Fruit fly (Drosophila melanogaster): Measurements from ENCODE around the gene CG2698.

Gene CG2698

dm6 chr3R:7954477-7954876 lies 46.9 kb upstream of the CG2698 start:
- no peak for TF ChIP-seq pros (GFP tag; optimal IDR thresholded peaks at IDR 0.05)
- no peak for TF ChIP-seq zen (tag; optimal IDR thresholded peaks at IDR 0.05)
- peak; percentile 26 for TF ChIP-seq sens (GFP tag)
- TF ChIP-seq Asciz (GFP tag; optimal IDR thresholded peaks at IDR 0.05) = no peak
- TF ChIP-seq Ptx1 (GFP tag; IDR thresholded peaks at IDR 0.05) = no peak
- TF ChIP-seq CG3838 (GFP tag; optimal IDR thresholded peaks at IDR 0.05) = no peak
- TF ChIP-seq CG17802 (tag; optimal IDR thresholded peaks at IDR 0.05) = no peak
- TF ChIP-seq NFAT (GFP tag; IDR thresholded peaks at IDR 0.05) = no peak
- TF ChIP-seq CG1792 (GFP tag; optimal IDR thresholded peaks at IDR 0.05) = no peak
- no peak for TF ChIP-seq CG9817 (tag; optimal IDR thresholded peaks at IDR 0.05)
- TF ChIP-seq cad (GFP tag; optimal IDR thresholded peaks at IDR 0.05) = peak; percentile 23
- no peak for TF ChIP-seq Hmx (GFP tag; optimal IDR thresholded peaks at IDR 0.05)
- no peak for TF ChIP-seq Eip74EF (GFP tag; optimal IDR thresholded peaks at IDR 0.05)

dm6 chr3R:7957008-7957407 lies 44.4 kb upstream of the CG2698 start:
- no peak for TF ChIP-seq CG7963 (GFP tag; IDR thresholded peaks at IDR 0.05; ENCODE audit: partially characterized antibody)
- no peak for TF ChIP-seq Ravus (GFP tag; IDR thresholded peaks at IDR 0.05)
- no peak for TF ChIP-seq Xrp1 (GFP tag; IDR thresholded peaks at IDR 0.05)
- no peak for TF ChIP-seq CG7839 (tag; optimal IDR thresholded peaks at IDR 0.05)
- TF ChIP-seq BEAF-32 (GFP tag; optimal IDR thresholded peaks at IDR 0.05) = no peak
- no peak for TF ChIP-seq CG12744 (GFP tag; optimal IDR thresholded peaks at IDR 0.05)
- TF ChIP-seq sens (GFP tag) = no peak
- no peak for TF ChIP-seq Elba2 (GFP tag; optimal IDR thresholded peaks at IDR 0.05)
- TF ChIP-seq grn (GFP tag; optimal IDR thresholded peaks at IDR 0.05) = no peak
- no peak for TF ChIP-seq ci (GFP tag; IDR thresholded peaks at IDR 0.05)

dm6 chr3R:7961348-7961747 lies 40.0 kb upstream of the CG2698 start:
- peak; percentile 69 for TF ChIP-seq Nf-YB (GFP tag; optimal IDR thresholded peaks at IDR 0.05)
- no peak for TF ChIP-seq CG34422 (GFP tag; IDR thresholded peaks at IDR 0.05)

DNA sequence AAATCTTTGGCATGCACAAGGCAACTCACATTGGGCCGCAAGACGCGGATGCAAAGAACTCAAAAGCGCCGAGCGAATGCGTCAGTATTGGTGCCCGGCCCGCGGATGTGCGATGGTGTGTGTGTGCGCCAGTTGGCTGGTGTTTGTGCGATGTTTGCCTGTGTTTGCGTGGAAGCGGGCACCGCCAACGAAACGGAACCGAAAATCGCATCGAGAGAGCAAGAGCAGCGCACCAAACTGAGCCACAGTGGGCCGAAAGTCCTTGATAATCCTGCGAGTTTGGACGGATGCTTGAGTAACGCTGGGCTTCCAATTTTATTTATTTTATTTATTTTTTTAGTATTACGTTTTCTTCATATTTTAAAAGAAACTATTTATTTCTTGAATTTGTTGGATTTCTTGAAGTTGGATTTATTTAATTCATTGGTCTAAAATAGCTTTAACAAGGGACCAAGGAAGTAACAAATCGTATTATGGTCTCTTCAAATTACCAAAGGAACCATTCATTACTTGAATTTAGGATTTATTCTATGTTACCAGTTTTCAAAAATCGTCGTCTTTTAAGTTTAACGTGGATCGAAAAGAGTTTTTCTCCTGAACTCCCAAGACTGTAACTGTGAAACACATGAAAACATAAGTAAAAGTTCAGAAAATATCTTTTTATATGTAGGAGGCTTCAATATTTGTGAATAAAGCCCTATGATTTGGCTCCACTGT lies 38.4 kb upstream of the CG2698 start:
- TF ChIP-seq shn (GFP tag; optimal IDR thresholded peaks at IDR 0.05) (no peak), psq (GFP tag; optimal IDR thresholded peaks at IDR 0.05) (no peak), Tbp (GFP tag; optimal IDR thresholded peaks at IDR 0.05) (no peak), Atf6 (GFP tag; IDR thresholded peaks at IDR 0.05) (no peak), CG8478 (optimal IDR thresholded peaks at IDR 0.05) (peak; percentile 72), kah (GFP tag; optimal IDR thresholded peaks at IDR 0.05) (no peak), CG7987 (GFP tag; optimal IDR thresholded peaks at IDR 0.05) (no peak), bab2 (GFP tag; optimal IDR thresholded peaks at IDR 0.05) (no peak), klu (GFP tag; IDR thresholded peaks at IDR 0.05) (no peak), odd (GFP tag; optimal IDR thresholded peaks at IDR 0.05) (peak; percentile 33), CG8924 (tag; optimal IDR thresholded peaks at IDR 0.05) (peak; percentile 47), Hand (GFP tag; optimal IDR thresholded peaks at IDR 0.05) (no peak), CG2202 (tag; optimal IDR thresholded peaks at IDR 0.05) (no peak), CG33557 (GFP tag; optimal IDR thresholded peaks at IDR 0.05) (peak; percentile 72), Rfx (GFP tag; IDR thresholded peaks at IDR 0.05) (no peak), Taf1 (GFP tag; IDR thresholded peaks at IDR 0.05) (no peak), D (optimal IDR thresholded peaks at IDR 0.05) (no peak), D (GFP tag; optimal IDR thresholded peaks at IDR 0.05) (peak; percentile 85), CG7745 (tag; optimal IDR thresholded peaks at IDR 0.05) (no peak), CG10959 (GFP tag; IDR thresholded peaks at IDR 0.05) (peak; percentile 37; the same call in 1 of the 2 replicates), oc (tag; optimal IDR thresholded peaks at IDR 0.05) (no peak), slou (GFP tag; optimal IDR thresholded peaks at IDR 0.05) (peak; percentile 13), tup (GFP tag; optimal IDR thresholded peaks at IDR 0.05) (no peak), CG8089 (GFP tag; optimal IDR thresholded peaks at IDR 0.05) (no peak)

Measured in whole organism, embryonic.